Fruit fly (Drosophila melanogaster): Measurements from ENCODE around the gene CG8620.

The CG8620 gene

dm6 chr3L:7151521-7152465, 6.1 kb upstream of the CG8620 start (continued):
- TF ChIP-seq CG8388 (GFP tag; optimal IDR thresholded peaks at IDR 0.05) (peak; percentile 57), z (GFP tag; IDR thresholded peaks at IDR 0.05) (no peak), Vsx1 (GFP tag; optimal IDR thresholded peaks at IDR 0.05) (peak; percentile 16), Nf-YC (tag; optimal IDR thresholded peaks at IDR 0.05) (no peak), Myb (GFP tag; optimal IDR thresholded peaks at IDR 0.05) (no peak), CG11085 (GFP tag; IDR thresholded peaks at IDR 0.05) (no peak), sens-2 (GFP tag; IDR thresholded peaks at IDR 0.05) (peak; percentile 44; the same call in 1 of the 2 replicates), org-1 (GFP tag; optimal IDR thresholded peaks at IDR 0.05) (no peak), Oli (tag; optimal IDR thresholded peaks at IDR 0.05) (peak; percentile 22), br (optimal IDR thresholded peaks at IDR 0.05) (no peak), Ssrp (tag; optimal IDR thresholded peaks at IDR 0.05) (peak; percentile 66), CG18476 (GFP tag; optimal IDR thresholded peaks at IDR 0.05) (no peak), Hsf (GFP tag; optimal IDR thresholded peaks at IDR 0.05) (peak; percentile 64), Max (GFP tag; optimal IDR thresholded peaks at IDR 0.05) (no peak), h (optimal IDR thresholded peaks at IDR 0.05) (no peak), CG2678 (tag; optimal IDR thresholded peaks at IDR 0.05) (peak; percentile 60), CG8944 (GFP tag; optimal IDR thresholded peaks at IDR 0.05) (peak; percentile 25), D19A (tag; optimal IDR thresholded peaks at IDR 0.05) (peak; percentile 62), luna (GFP tag; optimal IDR thresholded peaks at IDR 0.05) (no peak), CG11398 (GFP tag; optimal IDR thresholded peaks at IDR 0.05) (no peak), tll (GFP tag; optimal IDR thresholded peaks at IDR 0.05) (no peak), CG16813 (GFP tag; IDR thresholded peaks at IDR 0.05; ENCODE audit: partially characterized antibody) (no peak), tna (GFP tag; IDR thresholded peaks at IDR 0.05; ENCODE audit: partially characterized antibody) (no peak), CG6791 (GFP tag; IDR thresholded peaks at IDR 0.05; ENCODE audit: partially characterized antibody) (no peak), C15 (GFP tag; IDR thresholded peaks at IDR 0.05) (no peak), CG10431 (GFP tag; optimal IDR thresholded peaks at IDR 0.05) (peak; percentile 12), Nf-YA (GFP tag; IDR thresholded peaks at IDR 0.05) (0 out of 2 replicates have a peak, but pooled peaks have one; percentile 37), jing (GFP tag; optimal IDR thresholded peaks at IDR 0.05) (no peak), CG7963 (GFP tag; IDR thresholded peaks at IDR 0.05; ENCODE audit: partially characterized antibody) (no peak), bab2 (GFP tag; optimal IDR thresholded peaks at IDR 0.05) (peak; percentile 28), CG2129 (GFP tag; IDR thresholded peaks at IDR 0.05; ENCODE audit: partially characterized antibody) (no peak), wdn (GFP tag; IDR thresholded peaks at IDR 0.05) (no peak), fd102C (GFP tag; optimal IDR thresholded peaks at IDR 0.05) (no peak), CG8359 (GFP tag; optimal IDR thresholded peaks at IDR 0.05; ENCODE audit: borderline replicate concordance) (peak; percentile 38), slp2 (GFP tag; optimal IDR thresholded peaks at IDR 0.05) (no peak), Opbp (GFP tag; IDR thresholded peaks at IDR 0.05; ENCODE audit: partially characterized antibody) (no peak), lola (GFP tag; optimal IDR thresholded peaks at IDR 0.05) (peak in 1 of 3 experiments; percentile 71), vvl (GFP tag; IDR thresholded peaks at IDR 0.05) (peak; percentile 89), CG18262 (tag; optimal IDR thresholded peaks at IDR 0.05) (peak; percentile 84), ab (GFP tag; optimal IDR thresholded peaks at IDR 0.05) (no peak), fd96Cb (tag; optimal IDR thresholded peaks at IDR 0.05) (peak; percentile 70), tgo (GFP tag; IDR thresholded peaks at IDR 0.05) (no peak; the same call in 2 of the 3 replicates), CG1529 (GFP tag; optimal IDR thresholded peaks at IDR 0.05) (peak; percentile 59), B-H1 (GFP tag; IDR thresholded peaks at IDR 0.05) (no peak), kah (GFP tag; optimal IDR thresholded peaks at IDR 0.05) (peak; percentile 49), CG1024 (GFP tag; IDR thresholded peaks at IDR 0.05) (peak; percentile 25; the same call in 1 of the 2 replicates), CG6254 (GFP tag; optimal IDR thresholded peaks at IDR 0.05) (peak; percentile 2), CG5245 (GFP tag; optimal IDR thresholded peaks at IDR 0.05) (peak; percentile 51)
